Fruit fly (Drosophila melanogaster): ENCODE results near the gene qless.

dm6 chr3R:31263934-31264333 is 11.5 kb upstream of the qless start:
- TF ChIP-seq fkh (GFP tag; optimal IDR thresholded peaks at IDR 0.05): no peak
- TF ChIP-seq Gug (GFP tag; IDR thresholded peaks at IDR 0.05): no peak
- TF ChIP-seq eg (GFP tag; IDR thresholded peaks at IDR 0.05): no peak
- TF ChIP-seq spab (GFP tag; optimal IDR thresholded peaks at IDR 0.05): no peak
- no peak for TF ChIP-seq Hr4 (GFP tag; optimal IDR thresholded peaks at IDR 0.05)
- no peak for TF ChIP-seq CG6854 (GFP tag; optimal IDR thresholded peaks at IDR 0.05)
- no peak for TF ChIP-seq fd85E (GFP tag; optimal IDR thresholded peaks at IDR 0.05)
- TF ChIP-seq Eip93F (GFP tag; optimal IDR thresholded peaks at IDR 0.05): no peak
- no peak for TF ChIP-seq vri (GFP tag; optimal IDR thresholded peaks at IDR 0.05)
